Worm (Caenorhabditis elegans): Measurements from ENCODE around the gene W09C2.9.
A peak's percentile ranks its signal among the peaks of the same experiment; 100 is the strongest.

Gene W09C2.9

ce11 chrIV:9624275-9624674 is 1.1 kb upstream of the W09C2.9 start, which contains the start of gene W09C2.8:
Gene W09C2.8 (minus strand): TSS chrIV:9624375.
- TF ChIP-seq hlh-17 (GFP tag; optimal IDR thresholded peaks at IDR 0.05; ENCODE audit: borderline replicate concordance) (no peak), zip-4 (GFP tag; optimal IDR thresholded peaks at IDR 0.05) (no peak), ama-1 (optimal IDR thresholded peaks at IDR 0.05) (no peak), efl-1 (optimal IDR thresholded peaks at IDR 0.05) (no peak), efl-1 (GFP tag; optimal IDR thresholded peaks at IDR 0.05 in 1 of 2) (peak in 1 of 2 experiments; percentile 83), fos-1 (tag; optimal IDR thresholded peaks at IDR 0.05) (no peak)

- TF ChIP-seq unc-130 (tag; optimal IDR thresholded peaks at IDR 0.05): no peak
- no peak for TF ChIP-seq rnt-1 (tag; optimal IDR thresholded peaks at IDR 0.05)
- no peak for TF ChIP-seq unc-30 (tag; optimal IDR thresholded peaks at IDR 0.05)
- TF ChIP-seq sup-37 (GFP tag; optimal IDR thresholded peaks at IDR 0.05): no peak
- no peak for TF ChIP-seq vab-15 (tag; optimal IDR thresholded peaks at IDR 0.05)
- no peak for TF ChIP-seq lin-15B (tag; optimal IDR thresholded peaks at IDR 0.05)
- TF ChIP-seq isw-1 (GFP tag; IDR thresholded peaks at IDR 0.05): no peak
- no peak for TF ChIP-seq ama-1 (optimal IDR thresholded peaks at IDR 0.05)
- no peak for TF ChIP-seq snu-23 (GFP tag; optimal IDR thresholded peaks at IDR 0.05)
- TF ChIP-seq fkh-4 (tag; optimal IDR thresholded peaks at IDR 0.05; ENCODE audit: borderline replicate concordance): no peak
- no peak for TF ChIP-seq nhr-77 (tag; optimal IDR thresholded peaks at IDR 0.05)
- no peak for TF ChIP-seq swsn-7 (tag; optimal IDR thresholded peaks at IDR 0.05)
- no peak for TF ChIP-seq ets-5 (GFP tag; IDR thresholded peaks at IDR 0.05)
Observed at ce11 chrIV:9622272-9622671, 897 bp downstream of the W09C2.9 start, which contains the start of gene W09C2.7. Gene W09C2.7 (minus strand): TSS chrIV:9622372.

DNA sequence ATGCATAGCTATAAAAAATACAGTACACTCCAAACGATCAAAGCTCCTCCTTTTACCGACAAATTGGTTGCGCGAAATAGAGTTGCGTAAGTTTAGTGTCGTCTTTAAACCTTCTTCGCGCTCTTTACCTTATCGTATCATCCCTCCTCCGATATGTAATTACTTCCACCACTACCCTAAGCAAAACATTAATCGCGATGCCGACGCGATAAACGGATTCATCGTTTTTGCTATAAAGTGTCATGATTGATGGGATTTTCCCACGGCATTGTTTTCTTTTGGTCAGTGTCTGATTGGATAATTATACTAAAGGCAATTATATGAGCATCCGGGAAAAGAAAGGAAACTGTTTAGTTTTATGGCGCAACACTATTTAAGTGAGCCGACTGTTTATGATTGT is 4.3 kb downstream of the W09C2.9 start:
- TF ChIP-seq lin-14 (GFP tag; optimal IDR thresholded peaks at IDR 0.05): peak; percentile 6
- peak; percentile 20 for TF ChIP-seq rnt-1 (tag; optimal IDR thresholded peaks at IDR 0.05)
- TF ChIP-seq C04F5.9 (tag; optimal IDR thresholded peaks at IDR 0.05): no peak
- TF ChIP-seq pag-3 (tag; optimal IDR thresholded peaks at IDR 0.05; ENCODE audit: borderline replicate concordance, insufficient read depth): no peak
- peak; percentile 14 for TF ChIP-seq blmp-1 (tag; optimal IDR thresholded peaks at IDR 0.05)

- TF ChIP-seq efl-1 (optimal IDR thresholded peaks at IDR 0.05) (no peak), efl-1 (GFP tag; optimal IDR thresholded peaks at IDR 0.05 in 1 of 2) (peak in 1 of 2 experiments; percentile 31), ama-1 (optimal IDR thresholded peaks at IDR 0.05) (no peak), lin-14 (GFP tag; optimal IDR thresholded peaks at IDR 0.05) (peak; percentile 44), blmp-1 (tag; optimal IDR thresholded peaks at IDR 0.05) (peak; percentile 70), rnt-1 (tag; optimal IDR thresholded peaks at IDR 0.05) (peak; percentile 33), nhr-85 (tag) (peak; percentile 91), lsy-2 (tag; optimal IDR thresholded peaks at IDR 0.05) (peak in 1 of 2 experiments; percentile 55), ztf-11 (tag; optimal IDR thresholded peaks at IDR 0.05) (no peak), snu-23 (GFP tag; optimal IDR thresholded peaks at IDR 0.05) (peak; percentile 10), nhr-20 (tag; optimal IDR thresholded peaks at IDR 0.05) (peak; percentile 19)
Observed at ce11 chrIV:9618015-9618414, 5.2 kb downstream of the W09C2.9 start.

DNA sequence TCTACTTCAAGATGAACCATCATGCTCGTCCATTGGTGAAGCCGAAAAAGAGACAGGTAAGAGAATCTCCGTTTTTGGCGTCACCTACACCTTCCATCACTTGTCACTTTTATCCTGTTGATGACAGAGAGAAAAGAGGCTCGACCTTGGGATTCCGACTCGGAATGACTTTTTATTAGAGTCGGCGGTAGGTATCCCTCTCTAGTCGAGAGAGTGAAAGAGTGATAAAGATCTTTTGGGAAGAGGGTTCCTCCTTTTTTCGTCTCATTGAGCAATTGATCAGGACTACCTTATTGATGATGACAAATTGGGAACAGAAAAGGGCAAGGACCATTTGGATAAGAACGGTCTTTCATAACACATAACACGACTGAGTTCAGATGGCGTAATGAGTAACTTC is 5.8 kb downstream of the W09C2.9 start:
- TF ChIP-seq blmp-1 (tag; optimal IDR thresholded peaks at IDR 0.05) (peak; percentile 25), rnt-1 (tag; optimal IDR thresholded peaks at IDR 0.05) (peak; percentile 30), egl-27 (tag; optimal IDR thresholded peaks at IDR 0.05) (no peak), lin-14 (GFP tag; optimal IDR thresholded peaks at IDR 0.05) (peak; percentile 43), nhr-85 (tag) (peak; percentile 48), dsc-1 (tag; optimal IDR thresholded peaks at IDR 0.05) (no peak), mep-1 (tag; optimal IDR thresholded peaks at IDR 0.05) (peak; percentile 27)

DNA sequence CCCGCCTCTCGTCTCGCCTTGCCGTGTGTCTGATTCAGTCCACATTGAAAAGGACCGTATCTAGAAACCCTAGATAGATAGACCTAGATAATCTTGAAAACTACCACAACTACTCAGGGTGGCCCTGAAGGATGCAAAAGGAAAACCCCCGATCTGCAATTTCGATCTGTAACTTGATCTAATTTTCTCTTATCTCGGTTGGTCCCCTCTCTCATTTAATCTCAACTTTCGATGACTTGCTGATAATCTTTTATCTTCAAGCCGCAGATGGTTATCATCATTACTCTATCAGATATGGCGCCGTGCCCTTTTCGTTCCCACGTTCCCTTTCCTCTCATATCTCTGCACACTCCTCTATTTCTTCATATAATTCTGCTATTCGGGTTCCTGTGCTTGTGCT is 7.7 kb downstream of the W09C2.9 start:
- TF ChIP-seq unc-62 (GFP tag; optimal IDR thresholded peaks at IDR 0.05) (no peak), efl-3 (GFP tag; optimal IDR thresholded peaks at IDR 0.05) (peak; percentile 76), C34B4.2 (tag; optimal IDR thresholded peaks at IDR 0.05) (no peak), nhr-77 (tag; optimal IDR thresholded peaks at IDR 0.05) (no peak), ceh-8 (GFP tag; optimal IDR thresholded peaks at IDR 0.05) (no peak), nhr-90 (tag; optimal IDR thresholded peaks at IDR 0.05; ENCODE audit: poor library complexity) (no peak), aly-2 (tag; optimal IDR thresholded peaks at IDR 0.05) (no peak), blmp-1 (tag; optimal IDR thresholded peaks at IDR 0.05) (peak; percentile 22), ztf-4 (tag; optimal IDR thresholded peaks at IDR 0.05) (no peak), lin-14 (GFP tag; optimal IDR thresholded peaks at IDR 0.05) (peak; percentile 69), nhr-11 (tag; optimal IDR thresholded peaks at IDR 0.05) (no peak), lir-3 (tag; optimal IDR thresholded peaks at IDR 0.05; ENCODE audit: poor library complexity) (no peak), nhr-71 (tag; optimal IDR thresholded peaks at IDR 0.05) (peak; percentile 46), snpc-4 (tag; optimal IDR thresholded peaks at IDR 0.05) (no peak), hlh-4 (tag; optimal IDR thresholded peaks at IDR 0.05) (no peak), nhr-20 (tag; optimal IDR thresholded peaks at IDR 0.05) (peak; percentile 41), nhr-47 (tag; optimal IDR thresholded peaks at IDR 0.05) (peak; percentile 16), nhr-85 (tag) (peak; percentile 97)

Measured in whole organism, L1 larva.